Fruit fly (Drosophila melanogaster) whole organism, wandering third instar larva: ENCODE measurements around the gene CG42394.

Source experiments
- HLH106 ChIP-seq: fragments of 200-800 bp; optimal IDR thresholded peaks from 3 replicates; lab custom pipeline; 2019; ENCODE audit warnings: missing biosample characterization, mild to moderate bottlenecking, missing genetic modification characterization, moderate library complexity
- Jra ChIP-seq: sonication (Bioruptor generic); optimal IDR thresholded peaks from 2 replicates; lab custom pipeline; 2016; ENCODE audit warnings: missing biosample characterization, missing genetic modification characterization
- Rel ChIP-seq, 2 experiments: fragments of 200-800 bp; sonication (Bioruptor generic) in 1 of 2; optimal IDR thresholded peaks; 2 replicates in 1 of 2; 3 replicates in 1 of 2; lab custom pipeline; 2016 to 2019; ENCODE audit warnings: mild to moderate bottlenecking in 2 of 2, missing biosample characterization in 2 of 2, missing genetic modification characterization in 2 of 2, moderate library complexity in 1 of 2
- Vsx2 ChIP-seq: fragments of 200-300, 225-300 bp; sonication (Bioruptor generic); optimal IDR thresholded peaks from 2 replicates; lab custom pipeline; 2018; ENCODE audit warnings: missing biosample characterization, missing genetic modification characterization; ENCODE audit not compliant: partially characterized antibody
- dl ChIP-seq, 2 experiments: fragments of 175-275, 200-275 bp in 1 of 2; fragments of 200-275 bp in 1 of 2; sonication (Bioruptor generic); optimal IDR thresholded peaks; lab custom pipeline; 2018; ENCODE audit warnings: mild to moderate bottlenecking in 2 of 2, missing biosample characterization in 2 of 2, missing genetic modification characterization in 2 of 2, moderate library complexity in 2 of 2; ENCODE audit not compliant: partially characterized antibody in 2 of 2, insufficient read depth in 1 of 2
- fru ChIP-seq: fragments of 200-800 bp; sonication (Bioruptor generic); optimal IDR thresholded peaks from 3 replicates; lab custom pipeline; 2016; ENCODE audit warnings: missing biosample characterization, mild to moderate bottlenecking, missing genetic modification characterization
- sage ChIP-seq: fragments of 200-800 bp; sonication (Bioruptor generic); optimal IDR thresholded peaks from 2 replicates; lab custom pipeline; 2016; ENCODE audit warnings: missing biosample characterization, mild to moderate bottlenecking, missing genetic modification characterization

Gene CG42394

dm6 chr3R:10889520-10889887, 39.9 kb downstream of the CG42394 start, which contains the start of gene Ak3:
TSS of gene Ak3 (minus strand) at chr3R:10889588.
- TF ChIP-seq fru (GFP tag; lab: Kevin White, UChicago) (no peak), sage (GFP tag; lab: Kevin White, UChicago) (no peak)

dm6 chr3R:10893327-10893726, 43.7 kb downstream of the CG42394 start, which contains the start of gene CG6621:
TSS of gene CG6621 (minus strand) at chr3R:10893531.
- TF ChIP-seq sage (GFP tag; lab: Kevin White, UChicago) (no peak), dl (GFP tag; optimal IDR thresholded peaks at IDR 0.05; lab: Kevin White, UChicago; ENCODE audit: insufficient read depth in 1 of 2, partially characterized antibody in 2 of 2) (peak in 1 of 2 experiments; percentile 33), HLH106 (peak; percentile 10), Jra (GFP tag; lab: Kevin White, UChicago) (no peak), Vsx2 (peak; percentile 44), Rel (GFP tag; optimal IDR thresholded peaks at IDR 0.05; lab: Kevin White, UChicago) (no peak), Rel (tag; optimal IDR thresholded peaks at IDR 0.05; lab: Kevin White, UChicago) (peak; percentile 63)
